Fruit fly (Drosophila melanogaster) whole organism, embryonic: ENCODE results near the gene CG9674.

Experiments used
- BEAF-32 ChIP-seq: fragments of 200-800 bp; sonication (Bioruptor generic); optimal IDR thresholded peaks from 3 replicates; lab custom pipeline; 2017; ENCODE audit warnings: missing biosample characterization, missing genetic modification characterization, mild to moderate bottlenecking, moderate library complexity, missing genetic modification reagents
- Bgb ChIP-seq: fragments of 200-800 bp; sonication (Bioruptor generic); IDR thresholded peaks from 2 replicates; pipeline ENCODE4 v1.3.6; 2022; ENCODE audit warnings: missing biosample characterization, missing genetic modification characterization; ENCODE audit not compliant: partially characterized antibody
- CG1024 ChIP-seq: fragments of 200-800 bp; sonication (Bioruptor generic); IDR thresholded peaks from 2 replicates; pipeline ENCODE4 v1.3.6; 2022; ENCODE audit warnings: missing biosample characterization, missing genetic modification characterization
- CG11398 ChIP-seq: fragments of 200-800 bp; sonication (Bioruptor generic); optimal IDR thresholded peaks from 2 replicates; lab custom pipeline; 2016; ENCODE audit warnings: missing biosample characterization, missing genetic modification characterization
- CG12104 ChIP-seq: fragments of 200-800 bp; sonication (Bioruptor generic); optimal IDR thresholded peaks from 3 replicates; lab custom pipeline; 2016; ENCODE audit warnings: missing biosample characterization, missing genetic modification characterization
- CG15601 ChIP-seq: fragments of 200-800 bp; sonication (Bioruptor generic); optimal IDR thresholded peaks from 3 replicates; lab custom pipeline; 2019; ENCODE audit warnings: missing biosample characterization, mild to moderate bottlenecking, missing genetic modification characterization, moderate library complexity
- CG15696 ChIP-seq: fragments of 200-800 bp; sonication (Bioruptor generic); optimal IDR thresholded peaks from 2 replicates; lab custom pipeline; 2019; ENCODE audit warnings: missing biosample characterization, mild to moderate bottlenecking, missing genetic modification characterization, moderate library complexity
- CG16779 ChIP-seq: fragments of 200-800 bp; sonication (Bioruptor generic); IDR thresholded peaks from 2 replicates; pipeline ENCODE4 v1.3.6; 2022; ENCODE audit warnings: missing biosample characterization, missing genetic modification characterization
- CG16815 ChIP-seq: fragments of 200-800 bp; sonication (Bioruptor generic); optimal IDR thresholded peaks from 3 replicates; lab custom pipeline; 2017; ENCODE audit warnings: missing biosample characterization, mild to moderate bottlenecking, missing genetic modification characterization
- CG18262 ChIP-seq: fragments of 200-800 bp; optimal IDR thresholded peaks from 3 replicates; lab custom pipeline; 2019; ENCODE audit warnings: missing biosample characterization, mild to moderate bottlenecking, missing genetic modification characterization, moderate library complexity
- CG2116 ChIP-seq: fragments of 200-800 bp; sonication (Bioruptor generic); optimal IDR thresholded peaks from 3 replicates; lab custom pipeline; 2018; ENCODE audit warnings: missing biosample characterization, mild to moderate bottlenecking, missing genetic modification characterization
- CG2889 ChIP-seq: fragments of 200-800 bp; sonication (Bioruptor generic); IDR thresholded peaks from 3 replicates; pipeline ENCODE4 v1.3.6; 2022; ENCODE audit warnings: missing biosample characterization, missing genetic modification characterization
- CG30020 ChIP-seq: fragments of 200-800 bp; optimal IDR thresholded peaks from 2 replicates; lab custom pipeline; 2019; ENCODE audit warnings: missing biosample characterization, mild to moderate bottlenecking, missing genetic modification characterization, moderate library complexity
- CG3838 ChIP-seq: fragments of 200-800 bp; sonication (Bioruptor generic); optimal IDR thresholded peaks from 3 replicates; lab custom pipeline; 2016; ENCODE audit warnings: missing biosample characterization, missing genetic modification characterization
- CG6765 ChIP-seq: fragments of 200-800 bp; sonication (Bioruptor generic); optimal IDR thresholded peaks from 3 replicates; lab custom pipeline; 2017; ENCODE audit warnings: missing biosample characterization, mild to moderate bottlenecking, missing genetic modification characterization
- CG6791 ChIP-seq: fragments of 200-800 bp; sonication (Bioruptor generic); IDR thresholded peaks from 3 replicates; pipeline ENCODE4 v1.3.6; 2022; ENCODE audit warnings: missing biosample characterization, missing genetic modification characterization; ENCODE audit not compliant: partially characterized antibody
- CG7928 ChIP-seq: fragments of 200-800 bp; sonication (Bioruptor generic); optimal IDR thresholded peaks from 2 replicates; lab custom pipeline; 2017; ENCODE audit warnings: missing biosample characterization, mild to moderate bottlenecking, missing genetic modification characterization
- CG8388 ChIP-seq: fragments of 200-800 bp; sonication (Bioruptor generic); optimal IDR thresholded peaks from 2 replicates; lab custom pipeline; 2019; ENCODE audit warnings: missing biosample characterization, mild to moderate bottlenecking, missing genetic modification characterization, moderate library complexity
- CG9932 ChIP-seq: fragments of 200-800 bp; sonication (Bioruptor generic); IDR thresholded peaks from 2 replicates; pipeline ENCODE4 v1.3.6; 2022; ENCODE audit warnings: missing biosample characterization, missing genetic modification characterization
- D19A ChIP-seq: fragments of 200-800 bp; optimal IDR thresholded peaks from 3 replicates; lab custom pipeline; 2019; ENCODE audit warnings: missing biosample characterization, mild to moderate bottlenecking, missing genetic modification characterization, moderate library complexity
- D19B ChIP-seq: fragments of 200-800 bp; sonication (Bioruptor generic); optimal IDR thresholded peaks from 2 replicates; lab custom pipeline; 2017; ENCODE audit warnings: missing biosample characterization, mild to moderate bottlenecking, missing genetic modification characterization
- Dip3 ChIP-seq: fragments of 200-800 bp; sonication (Bioruptor generic); optimal IDR thresholded peaks from 3 replicates; lab custom pipeline; 2016; ENCODE audit warnings: missing biosample characterization, missing genetic modification characterization
- Doc3 ChIP-seq: fragments of 200-800 bp; sonication (Bioruptor generic); IDR thresholded peaks from 3 replicates; pipeline ENCODE4 v1.3.6; 2022; ENCODE audit warnings: missing biosample characterization, missing genetic modification characterization; ENCODE audit not compliant: partially characterized antibody
- Dp ChIP-seq: fragments of 200-800 bp; sonication (Bioruptor generic); optimal IDR thresholded peaks from 2 replicates; lab custom pipeline; 2018; ENCODE audit warnings: missing biosample characterization, mild to moderate bottlenecking, missing genetic modification characterization, moderate library complexity
- Dref ChIP-seq: fragments of 200-800 bp; sonication (Bioruptor generic); IDR thresholded peaks from 2 replicates; pipeline ENCODE4 v1.3.6; 2022; ENCODE audit warnings: missing biosample characterization, missing genetic modification characterization
- Eip74EF ChIP-seq, 2 experiments: fragments of 200-800 bp in 1 of 2; fragments of >200 bp in 1 of 2; sonication (Bioruptor generic) in 1 of 2; optimal IDR thresholded peaks; 2 replicates each; lab custom pipeline; 2017 to 2019; ENCODE audit warnings: missing biosample characterization in 2 of 2, missing genetic modification characterization in 2 of 2, mild to moderate bottlenecking in 1 of 2, moderate library complexity in 1 of 2
- Ets65A ChIP-seq: fragments of 200-800 bp; sonication (Bioruptor generic); peaks from one replicate; lab custom pipeline; 2016; ENCODE audit warnings: missing biosample characterization, missing genetic modification characterization
- H15 ChIP-seq: fragments of 200-800 bp; sonication (Bioruptor generic); IDR thresholded peaks from 3 replicates; pipeline ENCODE4 v1.3.6; 2022; ENCODE audit warnings: missing biosample characterization, missing genetic modification characterization
- HLH4C ChIP-seq: fragments of 200-800 bp; sonication (Bioruptor generic); IDR thresholded peaks from 3 replicates; pipeline ENCODE4 v1.3.6; 2022; ENCODE audit warnings: missing biosample characterization, missing genetic modification characterization; ENCODE audit not compliant: partially characterized antibody
- Myb ChIP-seq: fragments of 200-800 bp; sonication (Bioruptor generic); optimal IDR thresholded peaks from 2 replicates; lab custom pipeline; 2016; ENCODE audit warnings: missing biosample characterization, missing genetic modification characterization
- NFAT ChIP-seq: fragments of 200-800 bp; sonication (Bioruptor generic); IDR thresholded peaks from 2 replicates; pipeline ENCODE4 v1.3.6; 2022; ENCODE audit warnings: missing biosample characterization, missing genetic modification characterization
- Neu2 ChIP-seq: fragments of 200-800 bp; sonication (Bioruptor generic); optimal IDR thresholded peaks from 3 replicates; lab custom pipeline; 2016; ENCODE audit warnings: missing biosample characterization, missing genetic modification characterization, borderline replicate concordance
- Oli ChIP-seq: fragments of 200-800 bp; sonication (Bioruptor generic); optimal IDR thresholded peaks from 2 replicates; lab custom pipeline; 2018; ENCODE audit warnings: missing biosample characterization, mild to moderate bottlenecking, missing genetic modification characterization, moderate library complexity
- Opbp ChIP-seq: fragments of 200-800 bp; sonication (Bioruptor generic); IDR thresholded peaks from 3 replicates; pipeline ENCODE4 v1.3.6; 2022; ENCODE audit warnings: missing biosample characterization, missing genetic modification characterization; ENCODE audit not compliant: partially characterized antibody
- Scr ChIP-seq: fragments of 200-800 bp; sonication (Bioruptor generic); IDR thresholded peaks from 2 replicates; pipeline ENCODE4 v1.3.6; 2022; ENCODE audit warnings: missing biosample characterization, missing genetic modification characterization; ENCODE audit not compliant: partially characterized antibody
- Sin3A ChIP-seq: fragments of >200 bp; optimal IDR thresholded peaks from 2 replicates; lab custom pipeline; 2018
- Sox102F ChIP-seq: fragments of 200-800 bp; sonication (Bioruptor generic); optimal IDR thresholded peaks from 2 replicates; lab custom pipeline; 2018; ENCODE audit warnings: missing biosample characterization, mild to moderate bottlenecking, missing genetic modification characterization, moderate library complexity
- bab2 ChIP-seq: fragments of 200-800 bp; sonication (Bioruptor generic); optimal IDR thresholded peaks from 2 replicates; lab custom pipeline; 2016; ENCODE audit warnings: missing biosample characterization, missing genetic modification characterization
- bbx ChIP-seq: fragments of 200-800 bp; sonication (Bioruptor generic); IDR thresholded peaks from 2 replicates; pipeline ENCODE4 v1.3.6; 2022; ENCODE audit warnings: missing biosample characterization, missing genetic modification characterization; ENCODE audit not compliant: partially characterized antibody
- da ChIP-seq: fragments of 200-800 bp; sonication (Bioruptor generic); optimal IDR thresholded peaks from 2 replicates; lab custom pipeline; 2016; ENCODE audit warnings: missing biosample characterization, missing genetic modification characterization
- esg ChIP-seq: fragments of 200-800 bp; sonication (Bioruptor generic); conservative IDR thresholded peaks from 2 replicates; pipeline ENCODE4 v1.3.6; 2022; ENCODE audit warnings: missing biosample characterization, missing genetic modification characterization
- fd96Cb ChIP-seq: fragments of 200-800 bp; sonication (Bioruptor generic); optimal IDR thresholded peaks from 2 replicates; lab custom pipeline; 2018; ENCODE audit warnings: missing biosample characterization, mild to moderate bottlenecking, missing genetic modification characterization, moderate library complexity
- hth ChIP-seq: fragments of >200 bp; optimal IDR thresholded peaks from 2 replicates; lab custom pipeline; 2017; ENCODE audit warnings: inconsistent platforms
- scrt ChIP-seq: fragments of 200-800 bp; sonication (Bioruptor generic); optimal IDR thresholded peaks from 2 replicates; lab custom pipeline; 2018; ENCODE audit warnings: missing biosample characterization, mild to moderate bottlenecking, missing genetic modification characterization, moderate library complexity
- ssp ChIP-seq: fragments of 200-800 bp; sonication (Bioruptor generic); IDR thresholded peaks from 2 replicates; pipeline ENCODE4 v1.3.6; 2022; ENCODE audit warnings: missing biosample characterization, missing genetic modification characterization
- ttk ChIP-seq: fragments of 200-800 bp; sonication (Bioruptor generic); IDR thresholded peaks from 2 replicates; pipeline ENCODE4 v2.1.2; 2022; ENCODE audit warnings: missing biosample characterization, missing genetic modification characterization
- zen ChIP-seq: fragments of 200-800 bp; sonication (Bioruptor generic); optimal IDR thresholded peaks from 3 replicates; lab custom pipeline; 2018; ENCODE audit warnings: missing biosample characterization, mild to moderate bottlenecking, missing genetic modification characterization, moderate library complexity
- zen2 ChIP-seq: fragments of 200-800 bp; sonication (Bioruptor generic); IDR thresholded peaks from 3 replicates; pipeline ENCODE4 v1.3.6; 2022; ENCODE audit warnings: missing biosample characterization, missing genetic modification characterization; ENCODE audit not compliant: partially characterized antibody

Gene CG9674

DNA sequence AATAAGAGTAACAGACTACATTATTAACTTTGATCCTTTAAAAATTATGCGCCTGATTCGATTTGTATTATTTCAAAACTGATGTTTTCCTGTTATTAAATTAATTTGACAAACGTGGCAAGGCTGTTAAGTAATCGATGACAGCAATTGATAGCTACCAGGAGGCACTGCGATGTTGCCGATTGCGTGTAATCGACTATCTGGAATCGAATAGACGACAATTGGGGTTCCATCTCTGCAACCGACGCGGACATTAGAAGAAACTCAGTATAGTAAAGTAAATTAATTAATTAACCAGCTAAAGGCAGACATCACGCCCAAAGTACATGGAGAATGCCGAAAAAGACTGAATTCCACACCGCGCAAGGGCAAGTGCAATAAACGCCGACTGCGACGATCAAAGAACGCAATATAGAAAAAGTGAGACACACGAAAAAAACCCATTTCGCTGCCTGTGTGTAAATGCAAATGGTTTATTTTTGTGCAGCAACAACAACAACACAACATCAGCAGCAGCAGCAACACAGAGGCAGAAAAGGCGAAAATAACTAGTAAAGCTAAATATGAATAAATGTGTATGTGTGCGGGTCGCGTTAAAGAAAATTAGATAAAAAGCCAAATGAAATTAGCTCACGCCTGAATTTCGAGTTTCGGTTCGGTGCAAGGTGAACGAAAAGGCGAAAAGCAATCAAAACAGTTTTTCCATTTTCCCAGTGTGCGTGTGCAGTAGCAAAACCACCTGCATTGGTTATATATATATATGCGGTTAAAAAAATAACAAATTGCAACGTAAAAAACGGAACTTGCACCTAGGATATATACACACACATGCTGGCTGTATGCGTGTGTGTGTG, 46.2 kb upstream of the CG9674 start, which contains the start of gene sina (continued):
- TF ChIP-seq Myb (GFP tag; lab: Kevin White, UChicago) (peak; percentile 72), BEAF-32 (GFP tag; lab: Kevin White, UChicago) (peak; percentile 74), Dp (GFP tag; lab: Kevin White, UChicago) (peak; percentile 80), CG18262 (tag; lab: Kevin White, UChicago) (peak; percentile 19), Bgb (GFP tag; lab: Robert Waterston, UW) (peak; percentile 88), HLH4C (GFP tag; lab: Robert Waterston, UW) (peak; percentile 91), zen (tag; lab: Kevin White, UChicago) (peak; percentile 49), CG8388 (GFP tag; lab: Kevin White, UChicago) (no peak), H15 (GFP tag; lab: Robert Waterston, UW) (no peak), Ets65A (GFP tag; lab: Kevin White, UChicago) (peak; percentile 84), CG3838 (GFP tag; lab: Kevin White, UChicago) (no peak), ttk (GFP tag; lab: Robert Waterston, UW) (no peak), Scr (GFP tag; lab: Robert Waterston, UW) (peak; percentile 75), CG15696 (tag; lab: Kevin White, UChicago) (peak; percentile 18), fd96Cb (tag; lab: Kevin White, UChicago) (no peak), CG6791 (GFP tag; lab: Robert Waterston, UW) (peak; percentile 90), CG16779 (GFP tag; lab: Robert Waterston, UW) (no peak), NFAT (GFP tag; lab: Robert Waterston, UW) (no peak), esg (GFP tag; lab: Robert Waterston, UW) (no peak), CG9932 (no peak), D19A (peak; percentile 39), CG7928 (no peak), CG15601 (tag; lab: Kevin White, UChicago) (peak; percentile 22), bbx (GFP tag; lab: Robert Waterston, UW) (peak; percentile 90), Opbp (GFP tag; lab: Robert Waterston, UW) (peak; percentile 83), Dref (peak; percentile 98), CG16815 (no peak), CG2116 (GFP tag; lab: Kevin White, UChicago) (peak; percentile 94), Dip3 (no peak), bab2 (no peak), ssp (0 out of 2 replicates have a peak, but pooled peaks have one; percentile 26), Doc3 (peak; percentile 59; the same call in 1 of the 3 replicates), Oli (tag; lab: Kevin White, UChicago) (no peak), zen2 (peak; percentile 5; the same call in 1 of the 3 replicates), CG2889 (GFP tag; lab: Robert Waterston, UW) (no peak), scrt (GFP tag; lab: Kevin White, UChicago) (no peak), CG11398 (GFP tag; lab: Kevin White, UChicago) (no peak), Eip74EF (GFP tag; optimal IDR thresholded peaks at IDR 0.05; lab: Kevin White, UChicago) (peak in 1 of 2 experiments; percentile 6), Neu2 (peak; percentile 61), CG30020 (tag; lab: Kevin White, UChicago) (peak; percentile 85), Sox102F (GFP tag; lab: Kevin White, UChicago) (no peak), da (no peak), CG12104 (GFP tag; lab: Kevin White, UChicago) (no peak), CG1024 (no peak), Sin3A (peak; percentile 4), CG6765 (GFP tag; lab: Kevin White, UChicago) (peak; percentile 38), D19B (GFP tag; lab: Kevin White, UChicago) (no peak), hth (lab: Kevin White, UChicago) (no peak)
